Worm (Caenorhabditis elegans) whole organism, L4 larva: ENCODE results near the gene moc-6.

Experiments
- F10B5.3 ChIP-seq: sonication (generic microtip); optimal IDR thresholded peaks from 2 replicates; lab custom pipeline; 2016; ENCODE audit warnings: mild to moderate bottlenecking, missing genetic modification characterization, missing compliant biosample characterization
- F26F4.8 ChIP-seq: fragments of 200-800 bp; sonication (Bioruptor generic); conservative IDR thresholded peaks from 2 replicates; pipeline ENCODE4 v1.3.6; 2022; ENCODE audit warnings: missing genetic modification characterization, missing compliant biosample characterization
- F44E2.7 ChIP-seq: fragments of 200-800 bp; sonication (Bioruptor generic); IDR thresholded peaks from 2 replicates; pipeline ENCODE4 v2.1.2; 2022; ENCODE audit warnings: missing genetic modification characterization, missing compliant biosample characterization
- F49E8.2 ChIP-seq: sonication (generic microtip); optimal IDR thresholded peaks from 2 replicates; lab custom pipeline; 2016; ENCODE audit warnings: missing compliant biosample characterization, mild to moderate bottlenecking, missing genetic modification characterization, borderline replicate concordance
- T26A8.4 ChIP-seq: fragments of 200-800 bp; sonication (Bioruptor generic); IDR thresholded peaks from 2 replicates; pipeline ENCODE4 v1.3.6; 2022; ENCODE audit warnings: missing genetic modification characterization, missing compliant biosample characterization
- Y5F2A.4 ChIP-seq: fragments of 200-800 bp; sonication (Bioruptor generic); optimal IDR thresholded peaks from 2 replicates; lab custom pipeline; 2018; ENCODE audit warnings: mild to moderate bottlenecking, missing genetic modification characterization, missing compliant biosample characterization
- Y75B8A.6 ChIP-seq: fragments of 200-800 bp; sonication (Bioruptor generic); IDR thresholded peaks from 2 replicates; pipeline ENCODE4 v1.3.6; 2022; ENCODE audit warnings: missing genetic modification reagents, missing genetic modification characterization, missing compliant biosample characterization
- ZK337.2 ChIP-seq: fragments of 200-800 bp; sonication (Bioruptor generic); IDR thresholded peaks from 2 replicates; pipeline ENCODE4 v1.3.6; 2022; ENCODE audit warnings: missing genetic modification reagents, missing genetic modification characterization, missing compliant biosample characterization
- ZK546.5 ChIP-seq, 2 experiments: sonication (generic microtip); optimal IDR thresholded peaks; 2 replicates each; lab custom pipeline; 2017; ENCODE audit warnings: missing biosample characterization in 2 of 2, missing genetic modification characterization in 2 of 2
- arid-1 ChIP-seq: fragments of 200-800 bp; sonication (Bioruptor generic); conservative IDR thresholded peaks from 2 replicates; pipeline ENCODE4 v1.3.6; 2022; ENCODE audit warnings: missing genetic modification reagents, missing genetic modification characterization, missing compliant biosample characterization
- attf-4 ChIP-seq: sonication (generic microtip); optimal IDR thresholded peaks from 3 replicates; lab custom pipeline; 2017; ENCODE audit warnings: missing biosample characterization, missing genetic modification characterization
- ceh-20 ChIP-seq: fragments of 200-800 bp; sonication (Bioruptor generic); IDR thresholded peaks from 2 replicates; pipeline ENCODE4 v1.3.6; 2022; ENCODE audit warnings: missing genetic modification reagents, missing genetic modification characterization, missing compliant biosample characterization
- ceh-32 ChIP-seq: sonication (generic microtip); optimal IDR thresholded peaks from 2 replicates; lab custom pipeline; 2016; ENCODE audit warnings: mild to moderate bottlenecking, missing genetic modification characterization, missing compliant biosample characterization; ENCODE audit not compliant: poor library complexity
- ceh-62 ChIP-seq: sonication (generic microtip); optimal IDR thresholded peaks from 2 replicates; lab custom pipeline; 2017; ENCODE audit warnings: missing biosample characterization, missing genetic modification characterization
- ces-1 ChIP-seq: fragments of 150-350 bp; sonication (generic microtip); optimal IDR thresholded peaks from 4 replicates; lab custom pipeline; 2014; ENCODE audit warnings: missing biosample characterization, missing genetic modification reagents, missing genetic modification characterization
- ctbp-1 ChIP-seq: fragments of 200-800 bp; sonication (Bioruptor generic); IDR thresholded peaks from 2 replicates; pipeline ENCODE4 v1.3.6; 2022; ENCODE audit warnings: missing genetic modification reagents, missing genetic modification characterization, missing compliant biosample characterization
- daf-12 ChIP-seq: fragments of 150-350 bp; optimal IDR thresholded peaks from 2 replicates; lab custom pipeline; 2014; ENCODE audit warnings: missing biosample characterization, missing genetic modification reagents, missing genetic modification characterization
- daf-16 ChIP-seq, 3 experiments: sonication (generic microtip); optimal IDR thresholded peaks; 2 replicates each; lab custom pipeline; 2016 to 2017; ENCODE audit warnings: missing genetic modification characterization in 3 of 3, missing genetic modification reagents in 3 of 3, mild to moderate bottlenecking in 2 of 3, missing compliant biosample characterization in 2 of 3, missing biosample characterization in 1 of 3, moderate library complexity in 1 of 3
- dmd-8 ChIP-seq: fragments of 200-800 bp; sonication (Bioruptor generic); IDR thresholded peaks from 2 replicates; pipeline ENCODE4 v1.3.6; 2022; ENCODE audit warnings: missing genetic modification characterization, missing compliant biosample characterization
- duxl-1 ChIP-seq: sonication (generic microtip); optimal IDR thresholded peaks from 2 replicates; lab custom pipeline; 2016; ENCODE audit warnings: mild to moderate bottlenecking, missing genetic modification characterization, moderate library complexity, missing compliant biosample characterization; ENCODE audit not compliant: poor library complexity
- dve-1 ChIP-seq: sonication (generic microtip); optimal IDR thresholded peaks from 2 replicates; lab custom pipeline; 2017; ENCODE audit warnings: antibody characterized with exemption, mild to moderate bottlenecking, missing genetic modification characterization, missing compliant biosample characterization; ENCODE audit not compliant: insufficient read depth
- hif-1 ChIP-seq, 2 experiments: sonication (generic microtip); optimal IDR thresholded peaks; 2 replicates each; lab custom pipeline; 2016 to 2017; ENCODE audit warnings: missing compliant biosample characterization in 2 of 2, missing genetic modification characterization in 2 of 2, missing genetic modification reagents in 2 of 2, missing genotype in 2 of 2, mild to moderate bottlenecking in 1 of 2
- hlh-11 ChIP-seq: fragments of 200-800 bp; sonication (Bioruptor generic); optimal IDR thresholded peaks from 2 replicates; lab custom pipeline; 2018; ENCODE audit warnings: mild to moderate bottlenecking, missing genetic modification characterization, missing compliant biosample characterization
- lim-7 ChIP-seq: fragments of 200-800 bp; sonication (Bioruptor generic); IDR thresholded peaks from 2 replicates; pipeline ENCODE4 v1.3.6; 2022; ENCODE audit warnings: missing genetic modification characterization, missing compliant biosample characterization
- lin-1 ChIP-seq: fragments of 200-800 bp; sonication (Bioruptor generic); IDR thresholded peaks from 2 replicates; pipeline ENCODE4 v1.3.6; 2022; ENCODE audit warnings: missing genetic modification reagents, missing genetic modification characterization, missing compliant biosample characterization
- lin-29 ChIP-seq: fragments of 200-800 bp; sonication (Bioruptor generic); IDR thresholded peaks from 2 replicates; pipeline ENCODE4 v1.3.6; 2022; ENCODE audit warnings: missing genetic modification reagents, missing genetic modification characterization, missing compliant biosample characterization
- lin-38 ChIP-seq: fragments of 200-800 bp; sonication (Bioruptor generic); IDR thresholded peaks from 2 replicates; pipeline ENCODE4 v1.3.6; 2022; ENCODE audit warnings: missing genetic modification reagents, missing genetic modification characterization, missing compliant biosample characterization
- lir-3 ChIP-seq: sonication (generic microtip); optimal IDR thresholded peaks from 2 replicates; lab custom pipeline; 2016; ENCODE audit warnings: mild to moderate bottlenecking, missing genetic modification characterization, missing compliant biosample characterization
- madf-5 ChIP-seq, 2 experiments: fragments of 200-800 bp; sonication (Bioruptor generic); IDR thresholded peaks; 2 replicates each; pipeline ENCODE4 v1.3.6; 2022; ENCODE audit warnings: missing compliant biosample characterization in 2 of 2, missing genetic modification characterization in 2 of 2
- mes-2 ChIP-seq: sonication (generic microtip); optimal IDR thresholded peaks from 2 replicates; lab custom pipeline; 2016; ENCODE audit warnings: missing genotype, mild to moderate bottlenecking, missing genetic modification characterization, missing compliant biosample characterization; ENCODE audit not compliant: poor library complexity, severe bottlenecking
- mxl-2 ChIP-seq: fragments of 200-800 bp; sonication (Bioruptor generic); conservative IDR thresholded peaks from 2 replicates; pipeline ENCODE4 v1.3.6; 2022; ENCODE audit warnings: missing genetic modification reagents, missing genetic modification characterization, missing compliant biosample characterization
- mxl-3 ChIP-seq: fragments of 200-800 bp; sonication (Bioruptor generic); optimal IDR thresholded peaks from 2 replicates; lab custom pipeline; 2018; ENCODE audit warnings: mild to moderate bottlenecking, missing genetic modification characterization, missing compliant biosample characterization
- nhr-11 ChIP-seq: fragments of 150-350 bp; optimal IDR thresholded peaks from 2 replicates; lab custom pipeline; 2014; ENCODE audit warnings: missing biosample characterization, missing genetic modification characterization
- nhr-111 ChIP-seq: fragments of 200-800 bp; sonication (Bioruptor generic); optimal IDR thresholded peaks from 2 replicates; lab custom pipeline; 2018; ENCODE audit warnings: mild to moderate bottlenecking, missing genetic modification characterization, missing compliant biosample characterization
- nhr-25 ChIP-seq: sonication (generic microtip); optimal IDR thresholded peaks from 2 replicates; lab custom pipeline; 2017; ENCODE audit warnings: missing genetic modification characterization, mild to moderate bottlenecking, missing compliant biosample characterization, antibody characterized with exemption, moderate library complexity, borderline replicate concordance; ENCODE audit not compliant: insufficient read depth
- nhr-48 ChIP-seq: sonication (generic microtip); optimal IDR thresholded peaks from 2 replicates; lab custom pipeline; 2016; ENCODE audit warnings: mild to moderate bottlenecking, missing genetic modification characterization, missing compliant biosample characterization
- php-3 ChIP-seq: fragments of 200-800 bp; sonication (Bioruptor generic); IDR thresholded peaks from 2 replicates; pipeline ENCODE4 v1.3.6; 2022; ENCODE audit warnings: missing genetic modification reagents, missing genetic modification characterization, missing compliant biosample characterization
- rbr-2 ChIP-seq: sonication (generic microtip); optimal IDR thresholded peaks from 2 replicates; lab custom pipeline; 2016; ENCODE audit warnings: missing genotype, missing genetic modification characterization, missing compliant biosample characterization
- snpc-1.2 ChIP-seq: fragments of 200-800 bp; sonication (Bioruptor generic); IDR thresholded peaks from 2 replicates; pipeline ENCODE4 v1.3.6; 2022; ENCODE audit warnings: missing genetic modification reagents, missing genetic modification characterization, missing compliant biosample characterization
- snpc-4 ChIP-seq: fragments of 150-350 bp; optimal IDR thresholded peaks from 2 replicates; lab custom pipeline; 2014; ENCODE audit warnings: missing biosample characterization, missing genetic modification characterization
- spr-1 ChIP-seq: sonication (generic microtip); optimal IDR thresholded peaks from 2 replicates; lab custom pipeline; 2016; ENCODE audit warnings: mild to moderate bottlenecking, missing genetic modification characterization, missing compliant biosample characterization
- spr-3 ChIP-seq: fragments of 200-800 bp; sonication (Bioruptor generic); optimal IDR thresholded peaks from 2 replicates; lab custom pipeline; 2018; ENCODE audit warnings: mild to moderate bottlenecking, missing genetic modification characterization, missing compliant biosample characterization
- tra-1 ChIP-seq: fragments of 200-800 bp; sonication (Bioruptor generic); IDR thresholded peaks from 2 replicates; pipeline ENCODE4 v1.3.6; 2022; ENCODE audit warnings: missing genetic modification reagents, missing genetic modification characterization, missing compliant biosample characterization
- vab-7 ChIP-seq: fragments of 200-800 bp; sonication (Bioruptor generic); IDR thresholded peaks from 2 replicates; pipeline ENCODE4 v1.3.6; 2022; ENCODE audit warnings: missing genetic modification reagents, missing genetic modification characterization, missing compliant biosample characterization
- zfp-2 ChIP-seq: sonication (generic microtip); optimal IDR thresholded peaks from 2 replicates; lab custom pipeline; 2016; ENCODE audit warnings: mild to moderate bottlenecking, missing genetic modification characterization, missing compliant biosample characterization
- zip-11 ChIP-seq: fragments of 200-800 bp; sonication (Bioruptor generic); IDR thresholded peaks from 2 replicates; pipeline ENCODE4 v1.3.6; 2022; ENCODE audit warnings: missing genetic modification characterization, missing compliant biosample characterization
- zip-2 ChIP-seq: fragments of 150-350 bp; optimal IDR thresholded peaks from 2 replicates; lab custom pipeline; 2014; ENCODE audit warnings: missing biosample characterization, missing genetic modification characterization

Gene moc-6

DNA sequence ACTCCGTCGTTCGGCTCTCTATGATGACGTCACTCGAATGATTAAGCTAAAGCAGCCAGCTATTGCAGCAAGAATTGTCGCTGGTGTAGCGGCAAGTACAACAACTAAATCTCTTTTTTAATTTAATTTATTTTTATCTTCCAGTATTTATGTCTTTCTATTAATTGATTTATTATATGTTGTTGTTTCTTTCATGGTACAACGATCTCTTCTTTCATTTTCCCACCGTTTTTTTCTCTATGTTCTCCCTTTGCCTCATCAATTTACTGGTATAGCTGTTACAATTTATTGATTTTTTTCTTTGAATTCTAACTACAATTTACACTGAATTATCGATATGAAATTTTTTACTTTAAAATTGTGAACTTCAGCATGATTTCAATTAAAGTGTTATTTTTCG lies at the start of gene moc-6:
TSS of gene moc-6 (plus strand) at position 301 of the 400 bp plus-strand sequence.
- TF ChIP-seq spr-3 (GFP tag; lab: Kevin White, UChicago) (no peak), daf-12 (no peak), T26A8.4 (GFP tag; lab: Robert Waterston, UW) (no peak), F44E2.7 (GFP tag; lab: Robert Waterston, UW) (no peak), ceh-62 (tag; lab: Kevin White, UChicago) (no peak), ces-1 (GFP tag; lab: Kevin White, UChicago) (no peak), lin-38 (no peak), ceh-32 (no peak)

DNA sequence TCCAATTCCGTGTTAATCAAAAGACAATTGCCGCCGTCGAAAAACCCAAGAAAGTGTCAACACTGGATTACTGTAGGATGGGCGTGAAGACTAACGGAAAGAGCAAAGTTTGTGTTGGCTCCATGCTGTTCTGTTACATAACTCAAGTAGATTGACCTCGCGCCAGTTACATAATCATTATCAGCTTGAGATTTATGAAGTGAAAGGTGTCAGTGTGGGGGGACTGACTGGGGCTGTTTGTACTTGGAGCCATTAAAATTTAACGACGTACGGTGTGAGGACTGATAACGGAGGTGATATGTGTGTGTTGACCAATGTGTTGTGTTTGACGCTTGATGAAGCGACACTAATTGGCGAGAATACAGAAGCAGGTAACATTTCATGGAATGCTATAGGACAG lies 49.0 kb upstream of the moc-6 start:
- TF ChIP-seq hif-1 (tag; optimal IDR thresholded peaks at IDR 0.05; lab: Kevin White, UChicago) (no peak), ceh-62 (tag; lab: Kevin White, UChicago) (no peak), nhr-25 (tag; lab: Kevin White, UChicago) (no peak), duxl-1 (no peak), lir-3 (tag; lab: Kevin White, UChicago) (no peak), ceh-32 (no peak), lin-1 (0 out of 2 replicates have a peak, but pooled peaks have one; percentile 22), lim-7 (no peak), dmd-8 (GFP tag; lab: Robert Waterston, UW) (no peak), mes-2 (tag; lab: Kevin White, UChicago) (no peak), snpc-4 (tag; lab: Kevin White, UChicago) (no peak), zip-2 (tag; lab: Kevin White, UChicago) (no peak), F44E2.7 (GFP tag; lab: Robert Waterston, UW) (no peak), arid-1 (GFP tag; lab: Robert Waterston, UW) (no peak), F10B5.3 (tag; lab: Kevin White, UChicago) (no peak), F49E8.2 (tag; lab: Kevin White, UChicago) (no peak), ZK337.2 (GFP tag; lab: Robert Waterston, UW) (no peak), Y75B8A.6 (GFP tag; lab: Robert Waterston, UW) (no peak), madf-5 (GFP tag; IDR thresholded peaks at IDR 0.05; lab: Robert Waterston, UW) (no peak), dve-1 (peak; percentile 71), spr-1 (tag; lab: Kevin White, UChicago) (no peak), php-3 (peak; percentile 98), mxl-2 (GFP tag; lab: Robert Waterston, UW) (no peak), daf-12 (no peak), vab-7 (GFP tag; lab: Robert Waterston, UW) (no peak), ctbp-1 (no peak), zip-11 (no peak), Y5F2A.4 (GFP tag; lab: Kevin White, UChicago) (no peak), lin-29 (no peak), ceh-20 (GFP tag; lab: Robert Waterston, UW) (peak; percentile 84), snpc-1.2 (no peak), mxl-3 (GFP tag; lab: Kevin White, UChicago) (peak; percentile 33), daf-16 (GFP tag; optimal IDR thresholded peaks at IDR 0.05; lab: Kevin White, UChicago) (no peak), daf-16 (tag; optimal IDR thresholded peaks at IDR 0.05; lab: Kevin White, UChicago) (peak; percentile 86), attf-4 (tag; lab: Kevin White, UChicago) (no peak), nhr-111 (GFP tag; lab: Kevin White, UChicago) (no peak), zfp-2 (tag; lab: Kevin White, UChicago) (no peak), F26F4.8 (GFP tag; lab: Robert Waterston, UW) (no peak), ZK546.5 (tag; optimal IDR thresholded peaks at IDR 0.05; lab: Kevin White, UChicago) (no peak), T26A8.4 (GFP tag; lab: Robert Waterston, UW) (no peak), nhr-48 (no peak), nhr-11 (tag; lab: Kevin White, UChicago) (no peak), hlh-11 (tag; lab: Kevin White, UChicago) (peak; percentile 65), rbr-2 (tag; lab: Kevin White, UChicago) (no peak), tra-1 (peak; percentile 78)
